Fruit fly (Drosophila melanogaster): ENCODE measurements around the gene escl.

The escl gene

DNA sequence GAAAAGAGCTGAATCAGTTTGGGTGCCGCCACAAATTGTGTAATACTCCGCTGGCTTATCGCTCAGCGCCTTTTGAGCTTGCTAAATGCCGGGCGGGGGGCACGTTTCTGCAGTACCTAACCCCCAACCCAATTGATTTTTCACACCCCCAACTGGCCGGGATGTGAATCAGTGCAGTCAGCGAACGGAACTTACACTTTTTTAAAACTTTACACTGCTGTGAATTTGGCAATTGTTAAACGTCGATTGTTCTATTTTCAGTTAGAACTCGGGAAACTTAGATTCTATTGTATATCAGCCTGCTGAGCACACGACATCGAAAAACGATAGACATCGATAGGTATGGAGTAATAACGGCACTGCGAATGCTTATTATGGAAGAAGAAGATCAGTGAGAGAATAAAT, 47.5 kb downstream of the escl start, which contains the start of gene Tom70 (continued):
- TF ChIP-seq stwl (tag; optimal IDR thresholded peaks at IDR 0.05) (peak; percentile 62), shn (GFP tag; optimal IDR thresholded peaks at IDR 0.05) (no peak), dm (GFP tag; optimal IDR thresholded peaks at IDR 0.05) (peak; percentile 56), CG13624 (GFP tag; optimal IDR thresholded peaks at IDR 0.05) (peak; percentile 16), Scr (GFP tag; IDR thresholded peaks at IDR 0.05; ENCODE audit: partially characterized antibody) (peak; percentile 58), prd (optimal IDR thresholded peaks at IDR 0.05) (no peak), prd (GFP tag; IDR thresholded peaks at IDR 0.05) (no peak), MESR4 (GFP tag; optimal IDR thresholded peaks at IDR 0.05) (peak; percentile 79), Med (GFP tag) (peak; percentile 25)

dm6 chr2L:12040510-12040909, 49.8 kb downstream of the escl start, which contains the start of gene CG6766:
Gene CG6766 (minus strand): TSS chr2L:12040689.
- TF ChIP-seq CG16863 (GFP tag; optimal IDR thresholded peaks at IDR 0.05) (no peak), dm (GFP tag; optimal IDR thresholded peaks at IDR 0.05) (peak; percentile 52), Spps (tag; optimal IDR thresholded peaks at IDR 0.05) (no peak), jing (GFP tag; optimal IDR thresholded peaks at IDR 0.05) (no peak), CG11247 (GFP tag; IDR thresholded peaks at IDR 0.05) (no peak), Asciz (GFP tag; optimal IDR thresholded peaks at IDR 0.05) (no peak), Sry-δ (GFP tag; optimal IDR thresholded peaks at IDR 0.05) (peak; percentile 35), CG7786 (GFP tag; optimal IDR thresholded peaks at IDR 0.05) (no peak), Sox100B (GFP tag; optimal IDR thresholded peaks at IDR 0.05) (no peak), CG10321 (GFP tag; IDR thresholded peaks at IDR 0.05) (no peak), esg (GFP tag; conservative IDR thresholded peaks at IDR 0.05) (no peak), p53 (GFP tag; optimal IDR thresholded peaks at IDR 0.05) (no peak), CG15514 (GFP tag; optimal IDR thresholded peaks at IDR 0.05) (peak; percentile 23), CG15073 (GFP tag; optimal IDR thresholded peaks at IDR 0.05) (peak; percentile 41), bigmax (GFP tag; optimal IDR thresholded peaks at IDR 0.05) (peak; percentile 24), CG4854 (GFP tag; optimal IDR thresholded peaks at IDR 0.05) (no peak), Adf1 (GFP tag; IDR thresholded peaks at IDR 0.05) (no peak), CG4730 (GFP tag; IDR thresholded peaks at IDR 0.05) (no peak), row (GFP tag; IDR thresholded peaks at IDR 0.05) (peak; percentile 80), CG5953 (GFP tag; IDR thresholded peaks at IDR 0.05) (no peak), gro (GFP tag; optimal IDR thresholded peaks at IDR 0.05) (no peak), aop (GFP tag; IDR thresholded peaks at IDR 0.05) (no peak), CG17385 (GFP tag; optimal IDR thresholded peaks at IDR 0.05) (peak; percentile 99), CG2129 (GFP tag; IDR thresholded peaks at IDR 0.05; ENCODE audit: partially characterized antibody) (no peak), CG8924 (tag; optimal IDR thresholded peaks at IDR 0.05) (no peak), HHEX (GFP tag; optimal IDR thresholded peaks at IDR 0.05) (no peak), wdn (GFP tag; IDR thresholded peaks at IDR 0.05) (no peak), CG7271 (tag; optimal IDR thresholded peaks at IDR 0.05) (no peak), slp2 (GFP tag; optimal IDR thresholded peaks at IDR 0.05) (no peak), CG3847 (GFP tag; IDR thresholded peaks at IDR 0.05) (no peak), ftz-f1 (GFP tag; optimal IDR thresholded peaks at IDR 0.05) (no peak), CG15011 (GFP tag; optimal IDR thresholded peaks at IDR 0.05) (no peak), trh (GFP tag; optimal IDR thresholded peaks at IDR 0.05) (no peak), CG5180 (GFP tag; optimal IDR thresholded peaks at IDR 0.05) (no peak), en (GFP tag; optimal IDR thresholded peaks at IDR 0.05) (no peak), CG14965 (GFP tag; optimal IDR thresholded peaks at IDR 0.05; ENCODE audit: borderline replicate concordance) (no peak), Lhr (GFP tag; optimal IDR thresholded peaks at IDR 0.05) (no peak), Ets65A (GFP tag) (no peak), CG13424 (tag; optimal IDR thresholded peaks at IDR 0.05) (no peak), Lim3 (GFP tag; IDR thresholded peaks at IDR 0.05) (no peak), Dip3 (GFP tag; optimal IDR thresholded peaks at IDR 0.05) (no peak), ara (GFP tag; IDR thresholded peaks at IDR 0.05) (no peak), CG18619 (GFP tag; optimal IDR thresholded peaks at IDR 0.05) (no peak)

All from whole organism, embryonic.